Worm (Caenorhabditis elegans) whole organism, young adult: Measurements from ENCODE around the gene AC3.12.

Experiments used
- B0019.2 ChIP-seq: fragments of 200-800 bp; sonication (Bioruptor generic); conservative IDR thresholded peaks from 2 replicates; pipeline ENCODE4 v1.3.6; 2022; ENCODE audit warnings: missing genetic modification reagents, missing genetic modification characterization, missing compliant biosample characterization
- B0035.1 ChIP-seq: sonication (generic microtip); optimal IDR thresholded peaks from 2 replicates; lab custom pipeline; 2016; ENCODE audit warnings: missing genetic modification characterization, mild to moderate bottlenecking, missing compliant biosample characterization, missing genotype, missing genetic modification reagents
- B0336.3 ChIP-seq: fragments of 200-800 bp; sonication (Bioruptor generic); IDR thresholded peaks from 2 replicates; pipeline ENCODE4 v1.3.6; 2022; ENCODE audit warnings: missing genetic modification characterization, missing compliant biosample characterization
- F23B12.7 ChIP-seq: sonication (generic microtip); optimal IDR thresholded peaks from 2 replicates; lab custom pipeline; 2017; ENCODE audit warnings: missing genetic modification characterization, mild to moderate bottlenecking, missing compliant biosample characterization, antibody characterized with exemption, moderate library complexity; ENCODE audit not compliant: insufficient read depth
- Y53G8AR.9 ChIP-seq: fragments of 200-800 bp; sonication (Bioruptor generic); conservative IDR thresholded peaks from 2 replicates; pipeline ENCODE4 v1.3.6; 2022; ENCODE audit warnings: missing genetic modification reagents, missing genetic modification characterization, missing compliant biosample characterization
- Y67H2A.10 ChIP-seq: fragments of 200-800 bp; sonication (Bioruptor generic); conservative IDR thresholded peaks from 2 replicates; pipeline ENCODE4 v1.3.6; 2022; ENCODE audit warnings: missing genetic modification reagents, missing genetic modification characterization, missing compliant biosample characterization
- ZK185.1 ChIP-seq: sonication (generic microtip); optimal IDR thresholded peaks from 2 replicates; lab custom pipeline; 2016; ENCODE audit warnings: mild to moderate bottlenecking, missing genetic modification characterization, missing compliant biosample characterization; ENCODE audit not compliant: poor library complexity, severe bottlenecking
- aptf-3 ChIP-seq: fragments of 200-800 bp; sonication (Bioruptor generic); IDR thresholded peaks from 2 replicates; pipeline ENCODE4 v1.3.6; 2022; ENCODE audit warnings: missing genetic modification characterization, missing compliant biosample characterization
- atf-7 ChIP-seq: sonication (generic microtip); optimal IDR thresholded peaks from 2 replicates; lab custom pipeline; 2017; ENCODE audit warnings: mild to moderate bottlenecking, missing genetic modification characterization, missing compliant biosample characterization
- attf-5 ChIP-seq: fragments of 200-800 bp; sonication (Bioruptor generic); optimal IDR thresholded peaks from 2 replicates; lab custom pipeline; 2018; ENCODE audit warnings: mild to moderate bottlenecking, missing genetic modification characterization, missing compliant biosample characterization
- cebp-1 ChIP-seq, 2 experiments: fragments of 200-800 bp in 1 of 2; sonication (Bioruptor generic) in 1 of 2; sonication (generic microtip) in 1 of 2; IDR thresholded peaks in 1 of 2; optimal IDR thresholded peaks in 1 of 2; 2 replicates each; pipeline versions ENCODE4 v1.3.6 to Lab custom; 2017 to 2022; ENCODE audit warnings: missing compliant biosample characterization in 2 of 2, missing genetic modification characterization in 2 of 2, mild to moderate bottlenecking in 1 of 2, missing genetic modification reagents in 1 of 2, moderate library complexity in 1 of 2
- ceh-40 ChIP-seq: fragments of 200-800 bp; sonication (Bioruptor generic); IDR thresholded peaks from 2 replicates; pipeline ENCODE4 v1.3.6; 2022; ENCODE audit warnings: missing genetic modification characterization, missing compliant biosample characterization
- egl-44 ChIP-seq: fragments of 200-800 bp; sonication (Bioruptor generic); IDR thresholded peaks from 2 replicates; pipeline ENCODE4 v1.3.6; 2022; ENCODE audit warnings: missing genetic modification reagents, missing genetic modification characterization, missing compliant biosample characterization
- fkh-3 ChIP-seq: sonication (generic microtip); optimal IDR thresholded peaks from 2 replicates; lab custom pipeline; 2016; ENCODE audit warnings: mild to moderate bottlenecking, missing genetic modification characterization, missing compliant biosample characterization
- gei-17 ChIP-seq: fragments of 200-800 bp; sonication (Bioruptor generic); optimal IDR thresholded peaks from 2 replicates; lab custom pipeline; 2018; ENCODE audit warnings: mild to moderate bottlenecking, missing genetic modification characterization, missing compliant biosample characterization
- him-1 ChIP-seq: sonication (generic microtip); optimal IDR thresholded peaks from 2 replicates; lab custom pipeline; 2016; ENCODE audit warnings: missing genotype, missing genetic modification reagents, missing genetic modification characterization, missing compliant biosample characterization
- hlh-26 ChIP-seq: fragments of 200-800 bp; sonication (Bioruptor generic); conservative IDR thresholded peaks from 2 replicates; pipeline ENCODE4 v1.3.6; 2022; ENCODE audit warnings: missing genetic modification reagents, missing genetic modification characterization, missing compliant biosample characterization
- hmg-1.2 ChIP-seq: fragments of 200-800 bp; sonication (Bioruptor generic); IDR thresholded peaks from 2 replicates; pipeline ENCODE4 v1.3.6; 2022; ENCODE audit warnings: missing genetic modification reagents, missing genetic modification characterization, missing compliant biosample characterization
- hrde-1 ChIP-seq: sonication (generic microtip); optimal IDR thresholded peaks from 2 replicates; lab custom pipeline; 2016; ENCODE audit warnings: missing genetic modification characterization, mild to moderate bottlenecking, missing compliant biosample characterization, moderate library complexity, missing genotype, missing genetic modification reagents, borderline replicate concordance
- hsf-1 ChIP-seq: fragments of 200-800 bp; sonication (Bioruptor generic); IDR thresholded peaks from 2 replicates; pipeline ENCODE4 v1.3.6; 2022; ENCODE audit warnings: missing genetic modification reagents, missing genetic modification characterization, missing compliant biosample characterization
- lin-26 ChIP-seq: fragments of 200-800 bp; sonication (Bioruptor generic); IDR thresholded peaks from 2 replicates; pipeline ENCODE4 v1.3.6; 2022; ENCODE audit warnings: missing genetic modification reagents, missing genetic modification characterization, missing compliant biosample characterization
- lin-35 ChIP-seq, 3 experiments: fragments of 150-350 bp in 2 of 3; sonication (generic microtip) in 1 of 3; optimal IDR thresholded peaks; 2 replicates each; lab custom pipeline; 2014 to 2018; ENCODE audit warnings: missing biosample characterization in 3 of 3, missing genetic modification characterization in 3 of 3, missing genetic modification reagents in 3 of 3
- lin-40 ChIP-seq: sonication (generic microtip); optimal IDR thresholded peaks from 2 replicates; lab custom pipeline; 2016; ENCODE audit warnings: missing genetic modification characterization, mild to moderate bottlenecking, missing compliant biosample characterization, missing genotype, missing genetic modification reagents
- lin-54 ChIP-seq: fragments of 200-800 bp; sonication (Bioruptor generic); optimal IDR thresholded peaks from 2 replicates; lab custom pipeline; 2018; ENCODE audit warnings: mild to moderate bottlenecking, missing genetic modification characterization, missing compliant biosample characterization
- lsl-1 ChIP-seq: fragments of 200-800 bp; sonication (Bioruptor generic); optimal IDR thresholded peaks from 2 replicates; lab custom pipeline; 2018; ENCODE audit warnings: mild to moderate bottlenecking, missing genetic modification characterization, moderate library complexity, missing compliant biosample characterization
- madf-10 ChIP-seq: sonication (generic microtip); optimal IDR thresholded peaks from 2 replicates; lab custom pipeline; 2016; ENCODE audit warnings: mild to moderate bottlenecking, missing genetic modification characterization, missing compliant biosample characterization
- madf-6 ChIP-seq: fragments of 200-800 bp; sonication (Bioruptor generic); IDR thresholded peaks from 2 replicates; pipeline ENCODE4 v1.3.6; 2022; ENCODE audit warnings: missing genetic modification reagents, missing genetic modification characterization, missing compliant biosample characterization
- mcd-1 ChIP-seq: fragments of 200-800 bp; sonication (Bioruptor generic); IDR thresholded peaks from 2 replicates; pipeline ENCODE4 v1.3.6; 2022; ENCODE audit warnings: missing genetic modification reagents, missing genetic modification characterization, missing compliant biosample characterization
- mxl-1 ChIP-seq: sonication (generic microtip); optimal IDR thresholded peaks from 2 replicates; lab custom pipeline; 2016; ENCODE audit warnings: missing genetic modification characterization, missing compliant biosample characterization
- nfyb-1 ChIP-seq: fragments of 200-800 bp; sonication (Bioruptor generic); IDR thresholded peaks from 2 replicates; pipeline ENCODE4 v1.3.6; 2022; ENCODE audit warnings: missing genetic modification reagents, missing genetic modification characterization, missing compliant biosample characterization
- nhr-80 ChIP-seq: sonication (generic microtip); optimal IDR thresholded peaks from 2 replicates; lab custom pipeline; 2016; ENCODE audit warnings: missing genetic modification characterization, missing compliant biosample characterization
- repo-1 ChIP-seq: sonication (generic microtip); optimal IDR thresholded peaks from 2 replicates; lab custom pipeline; 2017; ENCODE audit warnings: mild to moderate bottlenecking, missing genetic modification characterization, missing compliant biosample characterization
- sdz-38 ChIP-seq: sonication (generic microtip); optimal IDR thresholded peaks from 2 replicates; lab custom pipeline; 2016; ENCODE audit warnings: missing genotype, missing genetic modification characterization, missing compliant biosample characterization
- snpc-1.1 ChIP-seq: sonication (generic microtip); optimal IDR thresholded peaks from 2 replicates; lab custom pipeline; 2017; ENCODE audit warnings: missing genetic modification characterization, mild to moderate bottlenecking, missing compliant biosample characterization, antibody characterized with exemption, moderate library complexity, missing genotype, missing genetic modification reagents; ENCODE audit not compliant: insufficient read depth
- snpc-4 ChIP-seq, 5 experiments: fragments of 150-350 bp in 1 of 5; sonication (generic microtip) in 4 of 5; optimal IDR thresholded peaks; 2 replicates each; lab custom pipeline; 2014 to 2018; ENCODE audit warnings: missing genetic modification characterization in 5 of 5, missing biosample characterization in 3 of 5, antibody characterized with exemption in 2 of 5, mild to moderate bottlenecking in 2 of 5, missing compliant biosample characterization in 2 of 5, missing genotype in 2 of 5, moderate library complexity in 2 of 5, missing genetic modification reagents in 1 of 5
- somi-1 ChIP-seq: fragments of 200-800 bp; sonication (Bioruptor generic); optimal IDR thresholded peaks from 2 replicates; lab custom pipeline; 2018; ENCODE audit warnings: mild to moderate bottlenecking, missing genetic modification characterization, missing compliant biosample characterization
- unc-130 ChIP-seq: sonication (generic microtip); optimal IDR thresholded peaks from 2 replicates; lab custom pipeline; 2016; ENCODE audit warnings: missing genetic modification reagents, missing genetic modification characterization, missing compliant biosample characterization
- ztf-18 ChIP-seq: sonication (generic microtip); optimal IDR thresholded peaks from 2 replicates; lab custom pipeline; 2016; ENCODE audit warnings: missing genotype, mild to moderate bottlenecking, missing genetic modification characterization, missing compliant biosample characterization
- ztf-22 ChIP-seq: fragments of 200-800 bp; sonication (Bioruptor generic); optimal IDR thresholded peaks from 2 replicates; lab custom pipeline; 2018; ENCODE audit warnings: mild to moderate bottlenecking, missing genetic modification characterization, moderate library complexity, missing compliant biosample characterization
- ztf-26 ChIP-seq: sonication (generic microtip); optimal IDR thresholded peaks from 2 replicates; lab custom pipeline; 2017; ENCODE audit warnings: missing genetic modification characterization, missing compliant biosample characterization

Gene AC3.12

ce11 chrV:10341905-10342328, 37.3 kb downstream of the AC3.12 start, which contains the start of gene K07C5.13 (continued):
- TF ChIP-seq unc-130, result peak; percentile 43
- peak; percentile 83 for TF ChIP-seq repo-1
- peak; percentile 64 for TF ChIP-seq lin-54 (GFP tag; lab: Kevin White, UChicago)
- peak; percentile 95 for TF ChIP-seq Y53G8AR.9 (GFP tag; lab: Robert Waterston, UW)
- peak; percentile 68 for TF ChIP-seq attf-5
- peak; percentile 84 for TF ChIP-seq hsf-1 (GFP tag; lab: Robert Waterston, UW)
- TF ChIP-seq egl-44 (GFP tag; lab: Robert Waterston, UW), result peak; percentile 89; the same call in 1 of the 2 replicates
- peak; percentile 52; the same call in 1 of the 2 replicates for TF ChIP-seq Y67H2A.10
- TF ChIP-seq madf-6 (GFP tag; lab: Robert Waterston, UW), result peak; percentile 86
- peak; percentile 70 for TF ChIP-seq gei-17
- peak; percentile 64 for TF ChIP-seq atf-7
- peak; percentile 81; the same call in 1 of the 2 replicates for TF ChIP-seq aptf-3 (GFP tag; lab: Robert Waterston, UW)

- TF ChIP-seq lin-26 (GFP tag; lab: Robert Waterston, UW) (no peak), B0019.2 (GFP tag; lab: Robert Waterston, UW) (no peak), ztf-26 (tag; lab: Kevin White, UChicago) (no peak), cebp-1 (GFP tag; IDR thresholded peaks at IDR 0.05; lab: Robert Waterston, UW) (no peak), cebp-1 (tag; optimal IDR thresholded peaks at IDR 0.05; lab: Kevin White, UChicago) (no peak), lin-35 (GFP tag; optimal IDR thresholded peaks at IDR 0.05; lab: Kevin White, UChicago) (no peak), B0035.1 (no peak), ZK185.1 (tag; lab: Kevin White, UChicago) (no peak), lin-40 (tag; lab: Kevin White, UChicago) (no peak), hlh-26 (GFP tag; lab: Robert Waterston, UW) (no peak), B0336.3 (GFP tag; lab: Robert Waterston, UW) (no peak), snpc-1.1 (no peak), him-1 (tag; lab: Kevin White, UChicago) (no peak), mxl-1 (tag; lab: Kevin White, UChicago) (no peak), ztf-22 (GFP tag; lab: Kevin White, UChicago) (no peak)
Observed at ce11 chrV:10339200-10339599, 40.0 kb downstream of the AC3.12 start, which contains the start of gene K07C5.2. K07C5.2 (plus strand) TSS chrV:10339500.

DNA sequence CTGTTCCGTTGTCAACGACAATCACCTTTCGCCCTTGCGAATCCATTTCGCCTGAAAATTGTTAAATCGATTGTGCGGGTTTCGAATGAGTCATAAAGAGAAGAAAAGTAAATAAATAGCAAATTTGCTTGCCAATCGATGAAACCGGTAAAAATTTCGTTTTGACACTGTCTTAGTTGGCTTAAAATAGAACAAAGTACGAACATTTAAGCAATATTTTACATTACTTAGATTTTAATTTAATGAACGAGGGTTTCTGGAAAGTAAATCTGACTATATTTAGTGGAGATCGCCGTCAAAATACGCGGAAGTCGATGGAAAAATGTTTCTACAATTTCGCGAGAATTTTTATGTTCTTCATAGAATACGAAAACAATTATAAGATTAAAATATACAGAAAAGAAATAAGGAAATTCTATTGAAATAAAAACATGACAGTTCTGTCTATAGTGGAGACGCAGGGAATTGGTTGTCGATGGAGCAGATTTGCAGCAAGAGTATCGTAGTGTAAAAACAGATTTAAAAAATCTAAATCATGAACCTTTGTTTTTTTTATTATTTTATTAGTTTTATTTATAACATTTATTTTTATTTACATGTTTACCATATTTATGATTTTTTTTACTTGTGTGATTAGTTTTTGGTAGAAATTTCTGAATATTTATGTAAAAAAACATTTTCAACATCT, 40.7 kb downstream of the AC3.12 start, which contains the start of gene arx-2:
arx-2 (minus strand) TSS at position 51 of the 688 bp plus-strand sequence.
- TF ChIP-seq somi-1 (GFP tag; lab: Kevin White, UChicago), result no peak
- TF ChIP-seq madf-10 (tag; lab: Kevin White, UChicago), result no peak
- TF ChIP-seq nhr-80 (tag; lab: Kevin White, UChicago), result peak; percentile 7
- TF ChIP-seq lin-54 (GFP tag; lab: Kevin White, UChicago), result peak; percentile 32
- TF ChIP-seq fkh-3 (tag; lab: Kevin White, UChicago), result no peak
- TF ChIP-seq sdz-38, result no peak
- TF ChIP-seq hrde-1 (tag; lab: Kevin White, UChicago), result no peak
- TF ChIP-seq lsl-1 (GFP tag; lab: Kevin White, UChicago), result peak; percentile 5
- no peak for TF ChIP-seq ceh-40 (GFP tag; lab: Robert Waterston, UW)
- no peak for TF ChIP-seq ZK185.1 (tag; lab: Kevin White, UChicago)
- TF ChIP-seq snpc-4 (GFP tag; optimal IDR thresholded peaks at IDR 0.05; lab: Kevin White, UChicago), result no peak
- peak in 1 of 4 experiments; percentile 15 for TF ChIP-seq snpc-4 (tag; optimal IDR thresholded peaks at IDR 0.05; lab: Kevin White, UChicago)
- TF ChIP-seq snpc-1.1, result peak; percentile 17
- TF ChIP-seq hmg-1.2 (GFP tag; lab: Robert Waterston, UW), result peak; percentile 43; the same call in 1 of the 2 replicates
- peak; percentile 43 for TF ChIP-seq ztf-18 (tag; lab: Kevin White, UChicago)
- peak; percentile 61 for TF ChIP-seq mcd-1
- peak; percentile 38 for TF ChIP-seq F23B12.7 (tag; lab: Kevin White, UChicago)
- no peak for TF ChIP-seq nfyb-1 (GFP tag; lab: Robert Waterston, UW)
